Worm (Caenorhabditis elegans) whole organism, L3 larva: ENCODE data around the gene phg-1.
A peak's percentile ranks its signal among the peaks of the same experiment; 100 is the strongest.

Source experiments
- ZK546.5 ChIP-seq: sonication (generic microtip); optimal IDR thresholded peaks from 2 replicates; lab custom pipeline; 2017; ENCODE audit warnings: missing biosample characterization, missing genetic modification characterization
- ama-1 ChIP-seq: fragments of 150-350 bp; optimal IDR thresholded peaks from 2 replicates; lab custom pipeline; 2018
- ceh-9 ChIP-seq: sonication (generic microtip); optimal IDR thresholded peaks from 2 replicates; lab custom pipeline; 2018; ENCODE audit warnings: missing biosample characterization, missing genetic modification characterization
- daf-12 ChIP-seq: fragments of 150-350 bp; optimal IDR thresholded peaks from 2 replicates; lab custom pipeline; 2014; ENCODE audit warnings: missing biosample characterization, missing genetic modification reagents, missing genetic modification characterization
- egl-27 ChIP-seq: sonication (generic microtip); optimal IDR thresholded peaks from 4 replicates; lab custom pipeline; 2017; ENCODE audit warnings: missing biosample characterization, missing genetic modification reagents, missing genetic modification characterization
- egl-5 ChIP-seq: fragments of 150-350 bp; optimal IDR thresholded peaks from 2 replicates; lab custom pipeline; 2017; ENCODE audit warnings: missing biosample characterization, missing genetic modification reagents, missing genetic modification characterization, inconsistent platforms
- elt-1 ChIP-seq: fragments of 150-350 bp; optimal IDR thresholded peaks from 2 replicates; lab custom pipeline; 2014; ENCODE audit warnings: missing biosample characterization, missing genetic modification characterization
- elt-2 ChIP-seq: sonication (generic microtip); optimal IDR thresholded peaks from 2 replicates; lab custom pipeline; 2016; ENCODE audit warnings: missing genetic modification reagents, mild to moderate bottlenecking, missing genetic modification characterization, missing compliant biosample characterization
- eor-1 ChIP-seq, 2 experiments: fragments of 150-350 bp; optimal IDR thresholded peaks; 2 replicates each; lab custom pipeline; 2014 to 2018; ENCODE audit warnings: missing biosample characterization in 2 of 2, missing genetic modification characterization in 2 of 2
- fkh-10 ChIP-seq: sonication (generic microtip); optimal IDR thresholded peaks from 2 replicates; lab custom pipeline; 2017; ENCODE audit warnings: missing biosample characterization, missing genetic modification reagents, missing genetic modification characterization
- fkh-2 ChIP-seq: fragments of 150-350 bp; optimal IDR thresholded peaks from 2 replicates; lab custom pipeline; 2014; ENCODE audit warnings: missing biosample characterization, missing genetic modification reagents, missing genetic modification characterization
- hmg-11 ChIP-seq: sonication (generic microtip); optimal IDR thresholded peaks from 2 replicates; lab custom pipeline; 2016; ENCODE audit warnings: missing genetic modification characterization, missing compliant biosample characterization
- jun-1 ChIP-seq: fragments of 150-350 bp; optimal IDR thresholded peaks from 2 replicates; lab custom pipeline; 2014; ENCODE audit warnings: missing biosample characterization, missing genetic modification reagents, missing genetic modification characterization
- lin-39 ChIP-seq: fragments of 150-350 bp; optimal IDR thresholded peaks from 2 replicates; lab custom pipeline; 2018; ENCODE audit warnings: missing biosample characterization, missing genetic modification reagents, missing genetic modification characterization
- lsy-12 ChIP-seq: sonication (generic microtip); optimal IDR thresholded peaks from 2 replicates; lab custom pipeline; 2016; ENCODE audit warnings: mild to moderate bottlenecking, missing genetic modification characterization, missing compliant biosample characterization
- mdl-1 ChIP-seq: fragments of 150-350 bp; optimal IDR thresholded peaks from 2 replicates; lab custom pipeline; 2014; ENCODE audit warnings: missing biosample characterization, missing genetic modification characterization
- mml-1 ChIP-seq: fragments of 150-350 bp; sonication (generic microtip); optimal IDR thresholded peaks from 3 replicates; lab custom pipeline; 2014; ENCODE audit warnings: missing biosample characterization, missing genetic modification characterization
- nhr-11 ChIP-seq: fragments of 150-350 bp; optimal IDR thresholded peaks from 2 replicates; lab custom pipeline; 2014; ENCODE audit warnings: missing biosample characterization, missing genetic modification characterization
- nhr-23 ChIP-seq: fragments of 150-350 bp; optimal IDR thresholded peaks from 2 replicates; lab custom pipeline; 2014; ENCODE audit warnings: missing biosample characterization, missing genetic modification reagents, missing genetic modification characterization
- nhr-237 ChIP-seq: fragments of 150-350 bp; optimal IDR thresholded peaks from 2 replicates; lab custom pipeline; 2014; ENCODE audit warnings: missing biosample characterization, missing genetic modification characterization
- nhr-25 ChIP-seq: sonication (generic microtip); optimal IDR thresholded peaks from 2 replicates; lab custom pipeline; 2017; ENCODE audit warnings: missing biosample characterization, missing genetic modification characterization
- nhr-28 ChIP-seq: fragments of 150-350 bp; optimal IDR thresholded peaks from 2 replicates; lab custom pipeline; 2014; ENCODE audit warnings: missing biosample characterization, missing genetic modification characterization
- nhr-43 ChIP-seq: sonication (generic microtip); optimal IDR thresholded peaks from 2 replicates; lab custom pipeline; 2016; ENCODE audit warnings: mild to moderate bottlenecking, missing genetic modification characterization, missing compliant biosample characterization; ENCODE audit not compliant: poor library complexity, severe bottlenecking
- nhr-67 ChIP-seq: fragments of 150-350 bp; optimal IDR thresholded peaks from 2 replicates; lab custom pipeline; 2014; ENCODE audit warnings: missing biosample characterization, missing genetic modification characterization
- nhr-76 ChIP-seq: fragments of 150-350 bp; sonication (generic microtip); optimal IDR thresholded peaks from 5 replicates; lab custom pipeline; 2014; ENCODE audit warnings: missing biosample characterization, missing genetic modification characterization
- nhr-77 ChIP-seq: fragments of 150-350 bp; optimal IDR thresholded peaks from 2 replicates; lab custom pipeline; 2014; ENCODE audit warnings: missing biosample characterization, missing genetic modification characterization
- pqm-1 ChIP-seq: fragments of 150-350 bp; optimal IDR thresholded peaks from 2 replicates; lab custom pipeline; 2017; ENCODE audit warnings: missing biosample characterization, missing genetic modification characterization, inconsistent platforms
- sea-2 ChIP-seq: fragments of 150-350 bp; sonication (generic microtip); optimal IDR thresholded peaks from 4 replicates; lab custom pipeline; 2014; ENCODE audit warnings: missing biosample characterization, missing genetic modification reagents, missing genetic modification characterization
- skn-1 ChIP-seq: fragments of 150-350 bp; optimal IDR thresholded peaks from 2 replicates; lab custom pipeline; 2014; ENCODE audit warnings: missing biosample characterization, missing genetic modification characterization
- snpc-4 ChIP-seq: fragments of 150-350 bp; optimal IDR thresholded peaks from 2 replicates; lab custom pipeline; 2014; ENCODE audit warnings: missing biosample characterization, missing genetic modification characterization
- tbx-2 ChIP-seq: sonication (generic microtip); optimal IDR thresholded peaks from 2 replicates; lab custom pipeline; 2016; ENCODE audit warnings: mild to moderate bottlenecking, missing genetic modification characterization, missing compliant biosample characterization
- unc-39 ChIP-seq: sonication (generic microtip); optimal IDR thresholded peaks from 4 replicates; lab custom pipeline; 2017; ENCODE audit warnings: missing biosample characterization, missing genetic modification characterization
- unc-62 ChIP-seq: fragments of 150-350 bp; sonication (generic microtip); optimal IDR thresholded peaks from 4 replicates; lab custom pipeline; 2014; ENCODE audit warnings: missing biosample characterization, missing genetic modification reagents, missing genetic modification characterization
- ztf-4 ChIP-seq: fragments of 150-350 bp; optimal IDR thresholded peaks from 2 replicates; lab custom pipeline; 2014; ENCODE audit warnings: missing biosample characterization, missing genetic modification characterization

Gene phg-1

DNA sequence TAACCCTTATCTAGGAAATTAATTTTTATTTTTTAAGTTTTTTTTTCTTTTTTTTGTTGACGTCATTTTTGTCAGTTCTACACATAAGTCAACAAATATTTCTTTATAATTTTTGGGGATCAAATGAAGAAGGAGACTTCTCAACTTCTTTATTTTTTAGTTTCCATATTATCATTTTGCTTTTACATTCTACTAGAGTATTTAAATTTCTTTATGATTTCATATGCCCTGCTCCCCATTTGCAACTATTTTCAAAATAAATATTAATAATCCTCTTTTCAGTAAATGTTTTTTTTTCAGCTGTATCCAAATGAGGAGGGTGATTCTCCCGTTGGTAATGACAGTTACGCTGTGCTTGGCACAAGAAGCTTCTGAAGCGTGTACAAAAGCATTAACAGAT, at the start of gene phg-1:
Gene phg-1, plus strand, starts transcription at position 301 of the 400 bp plus-strand sequence.
- TF ChIP-seq elt-1 (tag; lab: Kevin White, UChicago): no peak
- TF ChIP-seq unc-39 (tag; lab: Kevin White, UChicago): no peak
- no peak for TF ChIP-seq nhr-67
- TF ChIP-seq hmg-11 (tag; lab: Kevin White, UChicago): no peak
- no peak for TF ChIP-seq nhr-11 (tag; lab: Kevin White, UChicago)
- TF ChIP-seq nhr-77 (tag; lab: Kevin White, UChicago): no peak
- TF ChIP-seq nhr-28 (tag; lab: Kevin White, UChicago): no peak
- no peak for TF ChIP-seq unc-62 (GFP tag; lab: Kevin White, UChicago)
- no peak for TF ChIP-seq eor-1 (tag; optimal IDR thresholded peaks at IDR 0.05; lab: Kevin White, UChicago)
- TF ChIP-seq egl-27 (tag; lab: Kevin White, UChicago): no peak
- no peak for TF ChIP-seq nhr-43 (tag; lab: Kevin White, UChicago)
- no peak for TF ChIP-seq snpc-4 (tag; lab: Kevin White, UChicago)
- TF ChIP-seq elt-2: no peak
- no peak for TF ChIP-seq ceh-9 (tag; lab: Kevin White, UChicago)
- no peak for TF ChIP-seq ZK546.5 (tag; lab: Kevin White, UChicago)

DNA sequence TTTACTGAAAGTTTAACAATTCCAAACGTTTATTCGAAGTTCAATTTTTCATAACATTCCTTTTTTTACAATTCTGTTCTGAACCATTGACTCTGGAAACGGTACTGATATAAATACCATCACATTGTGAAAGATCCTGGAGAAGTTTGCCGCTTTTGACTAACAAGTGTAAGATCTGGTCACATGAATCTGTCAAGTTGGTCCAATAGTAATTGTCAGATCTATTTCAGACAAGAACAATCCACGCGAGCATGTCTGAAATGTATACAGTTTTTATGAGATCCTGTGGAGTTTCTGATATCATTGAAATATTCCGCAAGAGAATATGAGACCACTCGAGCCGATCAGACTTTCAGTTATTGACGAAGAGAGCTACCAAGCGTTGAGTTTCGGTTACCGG, 44.3 kb upstream of the phg-1 start:
- TF ChIP-seq nhr-237 (tag; lab: Kevin White, UChicago) (no peak), unc-62 (GFP tag; lab: Kevin White, UChicago) (no peak), nhr-25 (no peak), sea-2 (GFP tag; lab: Kevin White, UChicago) (no peak), ceh-9 (tag; lab: Kevin White, UChicago) (no peak), elt-1 (tag; lab: Kevin White, UChicago) (no peak), lsy-12 (tag; lab: Kevin White, UChicago) (no peak), tbx-2 (no peak), fkh-2 (tag; lab: Kevin White, UChicago) (no peak), lin-39 (tag; lab: Kevin White, UChicago) (no peak), snpc-4 (tag; lab: Kevin White, UChicago) (no peak), nhr-76 (no peak), mml-1 (tag; lab: Kevin White, UChicago) (no peak), nhr-23 (tag; lab: Kevin White, UChicago) (no peak), nhr-77 (tag; lab: Kevin White, UChicago) (no peak), nhr-11 (tag; lab: Kevin White, UChicago) (no peak), ztf-4 (tag; lab: Kevin White, UChicago) (no peak), skn-1 (no peak), pqm-1 (tag; lab: Kevin White, UChicago) (no peak)

DNA sequence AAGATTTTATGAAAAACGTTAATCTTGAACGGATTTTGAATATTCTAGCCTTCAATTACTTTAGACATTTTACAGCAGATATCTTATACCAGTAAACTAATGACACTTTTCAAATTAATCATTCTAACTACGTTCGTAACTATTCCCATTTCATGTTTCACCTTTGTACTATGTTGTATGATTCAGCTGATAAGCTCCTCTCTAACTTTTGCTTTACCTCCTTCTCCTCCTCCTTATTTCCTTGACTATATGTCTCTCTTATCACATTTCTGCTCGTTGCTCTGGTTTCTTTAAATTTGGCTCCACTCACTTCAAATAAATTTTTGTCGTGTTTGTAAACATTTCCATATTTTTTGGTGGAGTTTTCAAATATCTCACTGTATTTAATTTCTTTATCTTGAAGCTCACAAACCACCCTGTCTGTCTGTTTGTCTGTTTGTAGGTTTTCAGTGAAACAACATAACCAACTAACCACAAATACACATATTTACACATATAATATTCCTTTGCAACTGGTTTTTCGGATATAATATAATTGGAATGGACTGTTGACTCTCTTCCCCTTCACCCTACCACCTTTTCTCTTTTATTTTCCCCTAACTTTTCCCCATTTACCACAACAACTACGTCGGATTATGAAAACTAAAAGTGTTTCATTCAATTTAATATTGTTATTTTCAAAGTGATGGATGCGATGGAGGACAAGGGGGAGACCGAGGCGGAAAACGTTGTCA, 43.1 kb upstream of the phg-1 start, which contains the start of gene lact-2:
Gene lact-2, plus strand, starts transcription at position 684 of the 734 bp plus-strand sequence.
- TF ChIP-seq ZK546.5 (tag; lab: Kevin White, UChicago): no peak
- TF ChIP-seq pqm-1 (tag; lab: Kevin White, UChicago): peak; percentile 77
- peak; percentile 76 for TF ChIP-seq elt-2

DNA sequence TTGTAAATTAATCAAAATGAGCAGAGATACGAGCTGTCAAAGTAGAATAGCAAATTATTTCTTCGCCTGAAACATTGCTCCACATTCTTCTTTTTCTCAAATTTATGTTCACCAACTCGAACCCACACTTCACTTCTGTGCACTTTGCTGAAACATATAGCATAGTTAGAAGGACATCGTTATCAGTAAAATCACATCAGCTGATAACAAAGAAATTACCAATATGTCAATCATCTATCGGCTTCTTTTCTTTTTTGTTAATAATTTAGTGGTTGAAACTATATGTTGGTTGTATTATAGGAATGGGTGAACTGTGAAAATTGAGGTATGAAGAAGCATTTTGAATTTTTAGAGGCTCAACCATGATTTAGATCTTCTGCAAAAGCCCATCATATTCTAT, 42.2 kb upstream of the phg-1 start:
- no peak for TF ChIP-seq fkh-10 (GFP tag; lab: Kevin White, UChicago)
- TF ChIP-seq ama-1: no peak
- TF ChIP-seq unc-62 (GFP tag; lab: Kevin White, UChicago): no peak
- no peak for TF ChIP-seq ZK546.5 (tag; lab: Kevin White, UChicago)
- TF ChIP-seq egl-5 (tag; lab: Kevin White, UChicago): no peak
- TF ChIP-seq pqm-1 (tag; lab: Kevin White, UChicago): peak; percentile 60
- TF ChIP-seq jun-1 (tag; lab: Kevin White, UChicago): no peak
- TF ChIP-seq elt-2: peak; percentile 81
- no peak for TF ChIP-seq daf-12 (tag; lab: Kevin White, UChicago)
- TF ChIP-seq lin-39 (tag; lab: Kevin White, UChicago): no peak
- no peak for TF ChIP-seq elt-1 (tag; lab: Kevin White, UChicago)
- no peak for TF ChIP-seq nhr-67
- TF ChIP-seq mdl-1 (tag; lab: Kevin White, UChicago): no peak
